Fruit fly (Drosophila melanogaster) whole organism, adult: ENCODE measurements around the gene CG6901.

Experiments
- CG11617 ChIP-seq: fragments of 200-800 bp; sonication (Bioruptor generic); optimal IDR thresholded peaks from 2 replicates; lab custom pipeline; 2017; ENCODE audit warnings: mild to moderate bottlenecking, missing biosample characterization, missing genetic modification reagents, missing genetic modification characterization
- CG12768 ChIP-seq: fragments of 200-800 bp; sonication (Bioruptor generic); optimal IDR thresholded peaks from 2 replicates; lab custom pipeline; 2017; ENCODE audit warnings: missing biosample characterization, missing genetic modification characterization, mild to moderate bottlenecking, moderate library complexity, missing genetic modification reagents
- CG14711 ChIP-seq: fragments of 200-800 bp; sonication (Bioruptor generic); optimal IDR thresholded peaks from 2 replicates; lab custom pipeline; 2018; ENCODE audit warnings: missing biosample characterization, mild to moderate bottlenecking, missing genetic modification characterization, moderate library complexity
- CG1620 ChIP-seq: fragments of 200-800 bp; sonication (Bioruptor generic); optimal IDR thresholded peaks from 2 replicates; lab custom pipeline; 2016; ENCODE audit warnings: missing biosample characterization, missing genetic modification characterization
- CG33017 ChIP-seq: fragments of 200-800 bp; sonication (Bioruptor generic); optimal IDR thresholded peaks from 2 replicates; lab custom pipeline; 2018; ENCODE audit warnings: missing biosample characterization, mild to moderate bottlenecking, missing genetic modification characterization, moderate library complexity
- CG7101 ChIP-seq: fragments of 200-800 bp; sonication (Bioruptor generic); optimal IDR thresholded peaks from 2 replicates; lab custom pipeline; 2018; ENCODE audit warnings: missing biosample characterization, mild to moderate bottlenecking, missing genetic modification characterization, moderate library complexity
- Clk ChIP-seq: fragments of 200-800 bp; sonication (Bioruptor generic); optimal IDR thresholded peaks from 2 replicates; lab custom pipeline; 2017; ENCODE audit warnings: missing biosample characterization, missing genetic modification characterization
- Crg-1 ChIP-seq: fragments of 200-800 bp; sonication (Bioruptor generic); optimal IDR thresholded peaks from 2 replicates; lab custom pipeline; 2016; ENCODE audit warnings: missing biosample characterization, missing genetic modification characterization
- Hr96 ChIP-seq: fragments of 200-800 bp; sonication (Bioruptor generic); optimal IDR thresholded peaks from 2 replicates; lab custom pipeline; 2016; ENCODE audit warnings: missing biosample characterization, missing genetic modification characterization
- Mnt ChIP-seq: fragments of 200-800 bp; sonication (Bioruptor generic); optimal IDR thresholded peaks from 2 replicates; lab custom pipeline; 2016; ENCODE audit warnings: missing biosample characterization, mild to moderate bottlenecking, missing genetic modification characterization
- bab1 ChIP-seq: fragments of 200-800 bp; sonication (Bioruptor generic); optimal IDR thresholded peaks from 3 replicates; lab custom pipeline; 2019; ENCODE audit warnings: missing biosample characterization, mild to moderate bottlenecking, missing genetic modification characterization, moderate library complexity
- cnc ChIP-seq, 2 experiments: fragments of >200 bp; optimal IDR thresholded peaks; 2 replicates each; lab custom pipeline; 2017
- kay ChIP-seq: fragments of 200-800 bp; sonication (Bioruptor generic); peaks from one replicate; lab custom pipeline; 2016; ENCODE audit warnings: missing biosample characterization, missing genetic modification characterization, borderline replicate concordance
- ovo ChIP-seq: fragments of 200-800 bp; sonication (Bioruptor generic); optimal IDR thresholded peaks from 2 replicates; lab custom pipeline; 2016; ENCODE audit warnings: missing biosample characterization, missing genetic modification characterization
- tj ChIP-seq: fragments of 200-800 bp; sonication (Bioruptor generic); optimal IDR thresholded peaks from 3 replicates; lab custom pipeline; 2017; ENCODE audit warnings: missing biosample characterization, mild to moderate bottlenecking, missing genetic modification characterization, moderate library complexity
- toe ChIP-seq: fragments of 200-800 bp; sonication (Bioruptor generic); optimal IDR thresholded peaks from 2 replicates; lab custom pipeline; 2016; ENCODE audit warnings: missing biosample characterization, missing genetic modification characterization

Gene CG6901

DNA sequence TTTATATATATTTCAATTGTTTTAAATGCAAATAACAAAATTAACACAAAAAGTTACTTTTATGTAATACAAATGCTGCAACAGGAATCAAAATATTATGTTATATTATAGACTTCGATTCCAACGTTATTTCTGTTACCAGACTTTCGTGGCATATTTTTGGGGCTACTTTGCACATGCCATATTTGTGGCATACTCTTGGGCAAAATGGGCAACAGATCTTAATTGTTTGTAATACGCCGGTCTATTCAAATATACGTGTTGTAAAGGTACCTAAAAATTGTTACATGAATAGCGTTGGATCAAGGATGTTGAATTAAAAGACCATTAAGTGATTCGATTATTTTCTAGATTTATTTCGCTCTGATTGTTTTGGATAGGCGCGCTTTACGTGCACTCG, 50.9 kb downstream of the CG6901 start:
- no peak for TF ChIP-seq CG1620 (GFP tag; lab: Kevin White, UChicago)
- TF ChIP-seq bab1 (GFP tag; lab: Kevin White, UChicago): no peak
- no peak for TF ChIP-seq Hr96 (GFP tag; lab: Kevin White, UChicago)
- no peak for TF ChIP-seq ovo
- no peak for TF ChIP-seq CG33017 (tag; lab: Kevin White, UChicago)
- TF ChIP-seq tj (GFP tag; lab: Kevin White, UChicago): no peak
- TF ChIP-seq CG7101 (tag; lab: Kevin White, UChicago): no peak
- no peak for TF ChIP-seq CG12768 (GFP tag; lab: Kevin White, UChicago)
- TF ChIP-seq cnc (optimal IDR thresholded peaks at IDR 0.05; lab: Kevin White, UChicago): no peak
- TF ChIP-seq Mnt (GFP tag; lab: Kevin White, UChicago): no peak
- TF ChIP-seq toe (GFP tag; lab: Kevin White, UChicago): no peak
- no peak for TF ChIP-seq kay
- no peak for TF ChIP-seq CG14711 (tag; lab: Kevin White, UChicago)
- no peak for TF ChIP-seq Clk (GFP tag; lab: Kevin White, UChicago)
- TF ChIP-seq CG11617 (GFP tag; lab: Kevin White, UChicago): no peak
- no peak for TF ChIP-seq Crg-1 (GFP tag; lab: Kevin White, UChicago)
